Fruit fly (Drosophila melanogaster) whole organism, embryonic: Measurements from ENCODE around the gene CG9393.

Experiments used
- Ada2b ChIP-seq: fragments of 200-800 bp; sonication (Bioruptor generic); IDR thresholded peaks from 2 replicates; pipeline ENCODE4 v1.3.6; 2022; ENCODE audit warnings: missing biosample characterization, missing genetic modification characterization
- BtbVII ChIP-seq: fragments of 200-800 bp; sonication (Bioruptor generic); optimal IDR thresholded peaks from 3 replicates; lab custom pipeline; 2017; ENCODE audit warnings: missing biosample characterization, mild to moderate bottlenecking, missing genetic modification characterization
- CG11085 ChIP-seq: fragments of 200-800 bp; sonication (Bioruptor generic); IDR thresholded peaks from 2 replicates; pipeline ENCODE4 v1.3.6; 2022; ENCODE audit warnings: missing biosample characterization, missing genetic modification characterization
- CG11695 ChIP-seq: fragments of 200-800 bp; sonication (Bioruptor generic); IDR thresholded peaks from 3 replicates; pipeline ENCODE4 v1.3.6; 2022; ENCODE audit warnings: missing biosample characterization, missing genetic modification characterization
- CG11696 ChIP-seq: fragments of 200-800 bp; sonication (Bioruptor generic); IDR thresholded peaks from 2 replicates; pipeline ENCODE4 v1.3.6; 2022; ENCODE audit warnings: missing biosample characterization, missing genetic modification characterization
- CG12744 ChIP-seq: fragments of 200-800 bp; sonication (Bioruptor generic); optimal IDR thresholded peaks from 2 replicates; lab custom pipeline; 2016; ENCODE audit warnings: missing biosample characterization, missing genetic modification characterization
- CG12942 ChIP-seq: fragments of 200-800 bp; sonication (Bioruptor generic); optimal IDR thresholded peaks from 3 replicates; lab custom pipeline; 2016; ENCODE audit warnings: missing biosample characterization, missing genetic modification characterization
- CG13424 ChIP-seq: fragments of 200-800 bp; sonication (Bioruptor generic); optimal IDR thresholded peaks from 2 replicates; lab custom pipeline; 2019; ENCODE audit warnings: missing biosample characterization, mild to moderate bottlenecking, missing genetic modification characterization, moderate library complexity
- CG13775 ChIP-seq: fragments of 200-800 bp; sonication (Bioruptor generic); optimal IDR thresholded peaks from 3 replicates; lab custom pipeline; 2017; ENCODE audit warnings: missing biosample characterization, mild to moderate bottlenecking, missing genetic modification characterization
- CG15514 ChIP-seq: fragments of 200-800 bp; sonication (Bioruptor generic); optimal IDR thresholded peaks from 3 replicates; lab custom pipeline; 2017; ENCODE audit warnings: missing biosample characterization, missing genetic modification characterization, mild to moderate bottlenecking, moderate library complexity, missing genetic modification reagents
- CG16813 ChIP-seq: fragments of 200-800 bp; sonication (Bioruptor generic); IDR thresholded peaks from 3 replicates; pipeline ENCODE4 v1.3.6; 2022; ENCODE audit warnings: missing biosample characterization, missing genetic modification characterization; ENCODE audit not compliant: partially characterized antibody
- CG2712 ChIP-seq: fragments of 200-800 bp; optimal IDR thresholded peaks from 3 replicates; lab custom pipeline; 2019; ENCODE audit warnings: missing biosample characterization, mild to moderate bottlenecking, missing genetic modification characterization, moderate library complexity
- CG4854 ChIP-seq: fragments of 200-800 bp; sonication (Bioruptor generic); optimal IDR thresholded peaks from 2 replicates; lab custom pipeline; 2016; ENCODE audit warnings: missing biosample characterization, missing genetic modification characterization, inconsistent platforms
- CG6683 ChIP-seq: fragments of 200-800 bp; sonication (Bioruptor generic); optimal IDR thresholded peaks from 2 replicates; lab custom pipeline; 2017; ENCODE audit warnings: missing biosample characterization, mild to moderate bottlenecking, missing genetic modification characterization, missing genetic modification reagents
- CG7839 ChIP-seq: fragments of 200-800 bp; sonication (Bioruptor generic); optimal IDR thresholded peaks from 3 replicates; lab custom pipeline; 2018; ENCODE audit warnings: missing biosample characterization, mild to moderate bottlenecking, missing genetic modification characterization, moderate library complexity
- CG9215 ChIP-seq: fragments of 200-800 bp; sonication (Bioruptor generic); IDR thresholded peaks from 2 replicates; pipeline ENCODE4 v1.3.6; 2022; ENCODE audit warnings: missing biosample characterization, missing genetic modification characterization
- CkIIα-i1 ChIP-seq: fragments of 200-800 bp; sonication (Bioruptor generic); IDR thresholded peaks from 2 replicates; pipeline ENCODE4 v1.3.6; 2022; ENCODE audit warnings: missing biosample characterization, missing genetic modification characterization
- CoRest ChIP-seq: fragments of 200-800 bp; sonication (Bioruptor generic); optimal IDR thresholded peaks from 3 replicates; lab custom pipeline; 2018; ENCODE audit warnings: missing biosample characterization, mild to moderate bottlenecking, missing genetic modification characterization, moderate library complexity
- D ChIP-seq, 2 experiments: fragments of 200-800 bp in 1 of 2; fragments of >200 bp in 1 of 2; sonication (Bioruptor generic) in 1 of 2; optimal IDR thresholded peaks; 2 replicates in 1 of 2; 3 replicates in 1 of 2; lab custom pipeline; 2017; ENCODE audit warnings: mild to moderate bottlenecking in 1 of 2, missing biosample characterization in 1 of 2, missing genetic modification characterization in 1 of 2, missing genetic modification reagents in 1 of 2
- Dbx ChIP-seq: fragments of 200-800 bp; sonication (Bioruptor generic); IDR thresholded peaks from 3 replicates; pipeline ENCODE4 v1.3.6; 2022; ENCODE audit warnings: missing biosample characterization, missing genetic modification characterization
- Dip3 ChIP-seq: fragments of 200-800 bp; sonication (Bioruptor generic); optimal IDR thresholded peaks from 3 replicates; lab custom pipeline; 2016; ENCODE audit warnings: missing biosample characterization, missing genetic modification characterization
- Eip74EF ChIP-seq, 2 experiments: fragments of 200-800 bp in 1 of 2; fragments of >200 bp in 1 of 2; sonication (Bioruptor generic) in 1 of 2; optimal IDR thresholded peaks; 2 replicates each; lab custom pipeline; 2017 to 2019; ENCODE audit warnings: missing biosample characterization in 2 of 2, missing genetic modification characterization in 2 of 2, mild to moderate bottlenecking in 1 of 2, moderate library complexity in 1 of 2
- Fer1 ChIP-seq: fragments of 200-800 bp; sonication (Bioruptor generic); optimal IDR thresholded peaks from 2 replicates; lab custom pipeline; 2017; ENCODE audit warnings: missing biosample characterization, mild to moderate bottlenecking, missing genetic modification characterization
- Fer3 ChIP-seq: fragments of 200-800 bp; sonication (Bioruptor generic); optimal IDR thresholded peaks from 2 replicates; lab custom pipeline; 2018; ENCODE audit warnings: missing biosample characterization, mild to moderate bottlenecking, missing genetic modification characterization, moderate library complexity
- Gsc ChIP-seq: fragments of 200-800 bp; sonication (Bioruptor generic); IDR thresholded peaks from 2 replicates; pipeline ENCODE4 v1.3.6; 2022; ENCODE audit warnings: missing biosample characterization, missing genetic modification characterization
- Hmx ChIP-seq: fragments of 200-800 bp; sonication (Bioruptor generic); optimal IDR thresholded peaks from 2 replicates; lab custom pipeline; 2016; ENCODE audit warnings: missing biosample characterization, missing genetic modification characterization
- Lim3 ChIP-seq: fragments of 200-800 bp; sonication (Bioruptor generic); IDR thresholded peaks from 2 replicates; pipeline ENCODE4 v1.3.6; 2022; ENCODE audit warnings: missing biosample characterization, missing genetic modification characterization
- Myb ChIP-seq: fragments of 200-800 bp; sonication (Bioruptor generic); optimal IDR thresholded peaks from 2 replicates; lab custom pipeline; 2016; ENCODE audit warnings: missing biosample characterization, missing genetic modification characterization
- Nf-YB ChIP-seq: fragments of 200-800 bp; sonication (Bioruptor generic); optimal IDR thresholded peaks from 3 replicates; lab custom pipeline; 2019; ENCODE audit warnings: missing biosample characterization, mild to moderate bottlenecking, missing genetic modification characterization, moderate library complexity
- Nf-YC ChIP-seq: fragments of 200-800 bp; optimal IDR thresholded peaks from 3 replicates; lab custom pipeline; 2019; ENCODE audit warnings: missing biosample characterization, mild to moderate bottlenecking, missing genetic modification characterization, moderate library complexity
- Scr ChIP-seq: fragments of 200-800 bp; sonication (Bioruptor generic); IDR thresholded peaks from 2 replicates; pipeline ENCODE4 v1.3.6; 2022; ENCODE audit warnings: missing biosample characterization, missing genetic modification characterization; ENCODE audit not compliant: partially characterized antibody
- Stat92E ChIP-seq, 3 experiments: fragments of >200 bp in 2 of 3; fragments of 200-800 bp in 1 of 3; sonication (Bioruptor generic) in 1 of 3; optimal IDR thresholded peaks; 2 replicates each; lab custom pipeline; 2017 to 2019; ENCODE audit warnings: missing biosample characterization in 3 of 3, missing genetic modification characterization in 3 of 3, mild to moderate bottlenecking in 1 of 3, moderate library complexity in 1 of 3
- al ChIP-seq: fragments of 200-800 bp; sonication (Bioruptor generic); IDR thresholded peaks from 2 replicates; pipeline ENCODE4 v1.3.6; 2022; ENCODE audit warnings: missing biosample characterization, missing genetic modification characterization
- amos ChIP-seq: fragments of 200-800 bp; sonication (Bioruptor generic); IDR thresholded peaks from 2 replicates; pipeline ENCODE4 v1.3.6; 2022; ENCODE audit warnings: missing biosample characterization, missing genetic modification characterization; ENCODE audit not compliant: partially characterized antibody
- ato ChIP-seq: fragments of 200-800 bp; sonication (Bioruptor generic); IDR thresholded peaks from 2 replicates; pipeline ENCODE4 v1.3.6; 2022; ENCODE audit warnings: missing biosample characterization, missing genetic modification characterization; ENCODE audit not compliant: partially characterized antibody
- bigmax ChIP-seq: fragments of 200-800 bp; sonication (Bioruptor generic); optimal IDR thresholded peaks from 2 replicates; lab custom pipeline; 2018; ENCODE audit warnings: missing biosample characterization, mild to moderate bottlenecking, missing genetic modification characterization
- bsh ChIP-seq, 2 experiments: fragments of 200-800 bp; sonication (Bioruptor generic); optimal IDR thresholded peaks; 2 replicates each; lab custom pipeline; 2017 to 2018; ENCODE audit warnings: mild to moderate bottlenecking in 2 of 2, missing biosample characterization in 2 of 2, missing genetic modification characterization in 2 of 2, moderate library complexity in 1 of 2
- cas ChIP-seq: fragments of 200-800 bp; sonication (Bioruptor generic); IDR thresholded peaks from 2 replicates; pipeline ENCODE4 v1.3.6; 2022; ENCODE audit warnings: missing biosample characterization, missing genetic modification characterization
- chif ChIP-seq, 2 experiments: fragments of 200-800 bp; sonication (Bioruptor generic); optimal IDR thresholded peaks; 3 replicates each; lab custom pipeline; 2016; ENCODE audit warnings: missing biosample characterization in 2 of 2, missing genetic modification characterization in 2 of 2
- crp ChIP-seq, 2 experiments: fragments of 200-800 bp; sonication (Bioruptor generic); optimal IDR thresholded peaks; 2 replicates in 1 of 2; 3 replicates in 1 of 2; lab custom pipeline; 2017; ENCODE audit warnings: missing biosample characterization in 2 of 2, missing genetic modification characterization in 2 of 2, mild to moderate bottlenecking in 1 of 2, moderate library complexity in 1 of 2
- dati ChIP-seq: fragments of 200-800 bp; sonication (Bioruptor generic); IDR thresholded peaks from 2 replicates; pipeline ENCODE4 v1.3.6; 2022; ENCODE audit warnings: missing biosample characterization, missing genetic modification characterization
- exex ChIP-seq: fragments of 200-800 bp; sonication (Bioruptor generic); optimal IDR thresholded peaks from 4 replicates; lab custom pipeline; 2018; ENCODE audit warnings: missing biosample characterization, mild to moderate bottlenecking, missing genetic modification characterization, moderate library complexity
- gt ChIP-seq: fragments of 200-800 bp; sonication (Bioruptor generic); IDR thresholded peaks from 2 replicates; pipeline ENCODE4 v1.3.6; 2022; ENCODE audit warnings: missing biosample characterization, missing genetic modification characterization
- kah ChIP-seq: fragments of 200-800 bp; sonication (Bioruptor generic); optimal IDR thresholded peaks from 2 replicates; lab custom pipeline; 2018; ENCODE audit warnings: missing biosample characterization, mild to moderate bottlenecking, missing genetic modification characterization
- luna ChIP-seq: fragments of 200-800 bp; sonication (Bioruptor generic); optimal IDR thresholded peaks from 2 replicates; lab custom pipeline; 2016; ENCODE audit warnings: missing biosample characterization, missing genetic modification characterization
- pan ChIP-seq, 4 experiments: fragments of >200 bp in 3 of 4; fragments of 200-800 bp in 1 of 4; sonication (Bioruptor generic) in 1 of 4; optimal IDR thresholded peaks in 3 of 4; IDR thresholded peaks in 1 of 4; 2 replicates each; pipeline versions ENCODE4 v1.3.6 to Lab custom; 2017 to 2022; ENCODE audit warnings: missing biosample characterization in 2 of 4, missing genetic modification characterization in 2 of 4, mixed read lengths in 1 of 4
- sisA ChIP-seq: fragments of 200-800 bp; sonication (Bioruptor generic); IDR thresholded peaks from 2 replicates; pipeline ENCODE4 v1.3.6; 2022; ENCODE audit warnings: missing biosample characterization, missing genetic modification characterization

CG9393 gene

dm6 chr3R:9559413-9560014, 4.0 kb downstream of the CG9393 start, which contains the start of the genes AP-1mu and MBD-like (continued):
- TF ChIP-seq Fer3 (tag; lab: Kevin White, UChicago): peak; percentile 53
- peak; percentile 66 for TF ChIP-seq CG9215 (GFP tag; lab: Robert Waterston, UW)
- TF ChIP-seq al (GFP tag; lab: Robert Waterston, UW): peak; percentile 55
- no peak for TF ChIP-seq D (optimal IDR thresholded peaks at IDR 0.05; lab: Kevin White, UChicago)
- no peak for TF ChIP-seq D (GFP tag; optimal IDR thresholded peaks at IDR 0.05; lab: Kevin White, UChicago)
- TF ChIP-seq chif (GFP tag; optimal IDR thresholded peaks at IDR 0.05; lab: Kevin White, UChicago): peak; percentile 35 to 67
- TF ChIP-seq CG7839 (tag; lab: Kevin White, UChicago): peak; percentile 62
- TF ChIP-seq Hmx: peak; percentile 27
- TF ChIP-seq cas: peak; percentile 29; the same call in 1 of the 2 replicates
- TF ChIP-seq pan (optimal IDR thresholded peaks at IDR 0.05; lab: Kevin White, UChicago): no peak
- peak in 1 of 2 experiments; percentile 56 for TF ChIP-seq pan (GFP tag; optimal IDR thresholded peaks at IDR 0.05 in 1 of 2, IDR thresholded peaks at IDR 0.05 in 1 of 2)
- no peak for TF ChIP-seq ato (GFP tag; lab: Robert Waterston, UW)
- TF ChIP-seq luna (GFP tag; lab: Kevin White, UChicago): peak; percentile 57
- TF ChIP-seq CG11695: no peak
- TF ChIP-seq kah: no peak
- 0 out of 2 replicates have a peak, but pooled peaks have one; percentile 18 for TF ChIP-seq Ada2b (GFP tag; lab: Robert Waterston, UW)
- TF ChIP-seq Fer1 (GFP tag; lab: Kevin White, UChicago): peak; percentile 1
- peak; percentile 48 for TF ChIP-seq Myb (GFP tag; lab: Kevin White, UChicago)
- TF ChIP-seq Nf-YB (GFP tag; lab: Kevin White, UChicago): peak; percentile 18
- TF ChIP-seq bsh (GFP tag; optimal IDR thresholded peaks at IDR 0.05; lab: Kevin White, UChicago): peak in 1 of 2 experiments; percentile 50
- peak; percentile 68 for TF ChIP-seq Dip3
- no peak for TF ChIP-seq CG11085
- TF ChIP-seq Eip74EF (GFP tag; optimal IDR thresholded peaks at IDR 0.05; lab: Kevin White, UChicago): no peak
- TF ChIP-seq CG12744 (GFP tag; lab: Kevin White, UChicago): no peak
- TF ChIP-seq bigmax (GFP tag; lab: Kevin White, UChicago): no peak
- peak; percentile 61 for TF ChIP-seq CG12942 (GFP tag; lab: Kevin White, UChicago)
- peak; percentile 71 for TF ChIP-seq CG2712 (tag; lab: Kevin White, UChicago)
- no peak for TF ChIP-seq Gsc (GFP tag; lab: Robert Waterston, UW)
- no peak for TF ChIP-seq exex
- TF ChIP-seq dati (GFP tag; lab: Robert Waterston, UW): no peak
- TF ChIP-seq CG16813 (GFP tag; lab: Robert Waterston, UW): peak; percentile 42; the same call in 1 of the 3 replicates
- no peak for TF ChIP-seq Stat92E (GFP tag; optimal IDR thresholded peaks at IDR 0.05; lab: Kevin White, UChicago)
- TF ChIP-seq crp (GFP tag; optimal IDR thresholded peaks at IDR 0.05; lab: Kevin White, UChicago): peak in 1 of 2 experiments; percentile 76
- no peak for TF ChIP-seq CG11696 (GFP tag; lab: Robert Waterston, UW)
- TF ChIP-seq gt (GFP tag; lab: Robert Waterston, UW): 0 out of 2 replicates have a peak, but pooled peaks have one; percentile 14
- TF ChIP-seq BtbVII (GFP tag; lab: Kevin White, UChicago): peak; percentile 40
- TF ChIP-seq CG13775: peak; percentile 79
- TF ChIP-seq amos (GFP tag; lab: Robert Waterston, UW): peak; percentile 29; the same call in 1 of the 2 replicates
- TF ChIP-seq CoRest (tag; lab: Kevin White, UChicago): peak; percentile 72
- TF ChIP-seq Nf-YC (tag; lab: Kevin White, UChicago): peak; percentile 62
- no peak for TF ChIP-seq Lim3
- TF ChIP-seq CG6683 (GFP tag; lab: Kevin White, UChicago): no peak
- peak; percentile 12; the same call in 1 of the 3 replicates for TF ChIP-seq Dbx
- TF ChIP-seq CkIIα-i1 (GFP tag; lab: Robert Waterston, UW): no peak
- peak; percentile 66 for TF ChIP-seq CG15514 (GFP tag; lab: Kevin White, UChicago)
- TF ChIP-seq CG4854: peak; percentile 58
- TF ChIP-seq sisA (GFP tag; lab: Robert Waterston, UW): peak; percentile 56
- peak; percentile 56 for TF ChIP-seq Scr (GFP tag; lab: Robert Waterston, UW)
- peak; percentile 69 for TF ChIP-seq CG13424 (tag; lab: Kevin White, UChicago)
